Worm (Caenorhabditis elegans): Measurements from ENCODE around the gene pals-29.

The pals-29 gene

DNA sequence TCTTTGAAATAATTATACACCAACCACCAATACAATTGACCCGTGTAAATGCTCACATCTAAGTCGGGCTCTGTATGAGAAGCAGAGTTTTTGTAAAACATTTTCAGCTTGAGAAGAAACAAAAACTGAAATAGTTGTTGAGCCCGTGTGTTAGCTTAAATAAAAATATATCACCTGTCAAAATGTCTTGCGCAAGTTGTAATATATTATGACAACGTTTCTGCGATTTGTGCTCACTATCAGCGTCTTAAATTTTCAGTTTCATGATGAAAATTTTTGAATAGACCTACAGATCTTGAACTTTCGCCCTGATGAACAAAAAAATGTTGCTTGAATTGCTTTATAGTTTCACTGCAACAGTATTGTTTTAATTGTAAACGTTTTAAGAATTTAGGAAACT, 7.5 kb downstream of the pals-29 start, which contains the start of gene T27E7.4:
Gene T27E7.4 (minus strand): TSS at position 101 of the 400 bp plus-strand sequence.
- TF ChIP-seq unc-39 (tag; optimal IDR thresholded peaks at IDR 0.05) (no peak), zag-1 (tag; optimal IDR thresholded peaks at IDR 0.05) (no peak), lin-15B (tag; optimal IDR thresholded peaks at IDR 0.05) (no peak), tbx-2 (tag; optimal IDR thresholded peaks at IDR 0.05) (no peak), nhr-76 (tag; optimal IDR thresholded peaks at IDR 0.05) (no peak), fkh-10 (GFP tag; optimal IDR thresholded peaks at IDR 0.05) (no peak), pha-4 (tag; optimal IDR thresholded peaks at IDR 0.05) (no peak), egl-27 (tag; optimal IDR thresholded peaks at IDR 0.05) (no peak), pqm-1 (tag; optimal IDR thresholded peaks at IDR 0.05) (no peak), hmg-11 (tag; optimal IDR thresholded peaks at IDR 0.05) (no peak)

DNA sequence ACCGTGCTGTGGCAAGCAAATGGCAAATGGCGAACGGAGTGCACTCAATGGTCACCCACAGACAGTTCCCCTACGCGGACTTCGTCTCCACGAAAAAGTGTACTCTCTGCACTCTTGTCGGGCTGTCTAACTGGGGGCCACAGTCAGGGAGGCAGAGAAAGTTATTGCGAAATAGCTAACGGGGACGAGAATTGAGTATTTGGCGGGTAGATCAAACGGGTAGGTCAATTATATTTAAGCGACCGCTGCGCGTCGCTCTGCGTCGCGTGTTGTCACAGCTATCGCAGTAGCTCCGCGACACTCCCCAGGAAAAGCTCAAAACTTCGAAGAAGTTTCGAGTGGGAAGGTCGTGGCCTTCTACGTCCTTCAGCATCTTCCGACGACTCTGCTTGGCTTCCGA, 10.1 kb downstream of the pals-29 start:
- TF ChIP-seq nhr-43 (tag; optimal IDR thresholded peaks at IDR 0.05; ENCODE audit: poor library complexity, severe bottlenecking): no peak
- no peak for TF ChIP-seq mml-1 (tag; optimal IDR thresholded peaks at IDR 0.05)
- TF ChIP-seq pqm-1 (tag; optimal IDR thresholded peaks at IDR 0.05): no peak
- no peak for TF ChIP-seq fkh-2 (tag; optimal IDR thresholded peaks at IDR 0.05)
- TF ChIP-seq ceh-16 (tag; optimal IDR thresholded peaks at IDR 0.05): no peak
- TF ChIP-seq nhr-237 (tag; optimal IDR thresholded peaks at IDR 0.05): no peak
- no peak for TF ChIP-seq nhr-25 (tag; optimal IDR thresholded peaks at IDR 0.05)
- no peak for TF ChIP-seq nhr-77 (tag; optimal IDR thresholded peaks at IDR 0.05)
- no peak for TF ChIP-seq zag-1 (tag; optimal IDR thresholded peaks at IDR 0.05)
- TF ChIP-seq eor-1 (tag; optimal IDR thresholded peaks at IDR 0.05): no peak
- no peak for TF ChIP-seq elt-1 (tag; optimal IDR thresholded peaks at IDR 0.05)
- TF ChIP-seq daf-12 (tag; optimal IDR thresholded peaks at IDR 0.05): no peak
- TF ChIP-seq nhr-12 (tag; optimal IDR thresholded peaks at IDR 0.05): no peak
- no peak for TF ChIP-seq egl-5 (tag; optimal IDR thresholded peaks at IDR 0.05)
- TF ChIP-seq jun-1 (tag; optimal IDR thresholded peaks at IDR 0.05): no peak
- no peak for TF ChIP-seq egl-27 (tag; optimal IDR thresholded peaks at IDR 0.05)
- TF ChIP-seq nhr-23 (tag; optimal IDR thresholded peaks at IDR 0.05): no peak
- TF ChIP-seq unc-39 (tag; optimal IDR thresholded peaks at IDR 0.05): no peak
- TF ChIP-seq hmg-11 (tag; optimal IDR thresholded peaks at IDR 0.05): no peak

DNA sequence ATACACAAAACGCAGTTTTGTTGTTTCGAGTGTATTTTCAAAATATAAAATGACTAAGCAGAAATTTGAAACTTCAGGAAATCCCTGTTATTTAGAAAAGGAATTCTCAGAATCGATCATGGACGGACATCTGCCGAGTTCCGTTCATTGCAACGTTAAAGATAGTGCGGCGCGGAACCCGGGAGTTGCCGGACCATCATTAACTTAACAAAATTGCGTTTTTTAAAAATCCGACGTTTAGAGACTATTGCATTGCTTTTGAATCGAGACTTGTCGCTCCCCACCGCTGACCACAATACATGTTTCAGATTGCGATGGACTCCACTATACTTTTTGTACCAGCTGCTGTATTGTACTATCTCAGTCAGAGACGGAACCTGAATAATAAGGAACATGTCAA, 12.4 kb downstream of the pals-29 start:
- TF ChIP-seq nhr-25 (tag; optimal IDR thresholded peaks at IDR 0.05) (no peak), ceh-28 (tag; optimal IDR thresholded peaks at IDR 0.05) (no peak), ztf-4 (tag; optimal IDR thresholded peaks at IDR 0.05) (no peak), hmg-11 (tag; optimal IDR thresholded peaks at IDR 0.05) (no peak), nhr-67 (tag; optimal IDR thresholded peaks at IDR 0.05) (no peak), elt-1 (tag; optimal IDR thresholded peaks at IDR 0.05) (no peak), sea-2 (GFP tag; optimal IDR thresholded peaks at IDR 0.05) (no peak), ceh-82 (tag; optimal IDR thresholded peaks at IDR 0.05) (no peak), nhr-237 (tag; optimal IDR thresholded peaks at IDR 0.05) (no peak), nhr-23 (tag; optimal IDR thresholded peaks at IDR 0.05) (no peak), jun-1 (tag; optimal IDR thresholded peaks at IDR 0.05) (no peak), eor-1 (tag; optimal IDR thresholded peaks at IDR 0.05) (no peak), nhr-76 (tag; optimal IDR thresholded peaks at IDR 0.05) (no peak), R02D3.7 (tag; optimal IDR thresholded peaks at IDR 0.05) (no peak), elt-3 (tag; optimal IDR thresholded peaks at IDR 0.05) (no peak), snpc-4 (tag; optimal IDR thresholded peaks at IDR 0.05) (no peak), egl-27 (tag; optimal IDR thresholded peaks at IDR 0.05) (no peak), fkh-2 (tag; optimal IDR thresholded peaks at IDR 0.05) (no peak)

DNA sequence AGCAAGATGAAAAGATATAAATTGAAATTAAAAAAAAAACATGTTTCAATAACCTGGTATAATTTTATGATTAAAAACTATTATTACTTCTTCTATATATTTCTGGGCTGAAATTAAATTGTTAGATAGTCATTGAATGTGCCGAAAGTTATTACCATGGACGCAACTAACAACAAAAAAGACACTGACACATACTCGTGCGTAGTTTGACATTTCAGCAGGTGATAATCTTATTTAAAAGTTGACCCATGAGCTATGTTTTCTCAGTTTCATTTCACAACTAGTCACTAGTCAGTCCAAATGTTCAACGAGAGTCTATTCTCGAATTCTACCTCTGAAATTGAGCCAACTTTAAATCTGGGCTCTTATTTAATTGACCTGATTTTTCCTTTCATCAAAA, 13.7 kb downstream of the pals-29 start, which contains the start of gene T27E7.3:
Gene T27E7.3 (plus strand): TSS at position 301 of the 400 bp plus-strand sequence.
- TF ChIP-seq nhr-28 (tag; optimal IDR thresholded peaks at IDR 0.05) (no peak), ztf-4 (tag; optimal IDR thresholded peaks at IDR 0.05) (no peak)

DNA sequence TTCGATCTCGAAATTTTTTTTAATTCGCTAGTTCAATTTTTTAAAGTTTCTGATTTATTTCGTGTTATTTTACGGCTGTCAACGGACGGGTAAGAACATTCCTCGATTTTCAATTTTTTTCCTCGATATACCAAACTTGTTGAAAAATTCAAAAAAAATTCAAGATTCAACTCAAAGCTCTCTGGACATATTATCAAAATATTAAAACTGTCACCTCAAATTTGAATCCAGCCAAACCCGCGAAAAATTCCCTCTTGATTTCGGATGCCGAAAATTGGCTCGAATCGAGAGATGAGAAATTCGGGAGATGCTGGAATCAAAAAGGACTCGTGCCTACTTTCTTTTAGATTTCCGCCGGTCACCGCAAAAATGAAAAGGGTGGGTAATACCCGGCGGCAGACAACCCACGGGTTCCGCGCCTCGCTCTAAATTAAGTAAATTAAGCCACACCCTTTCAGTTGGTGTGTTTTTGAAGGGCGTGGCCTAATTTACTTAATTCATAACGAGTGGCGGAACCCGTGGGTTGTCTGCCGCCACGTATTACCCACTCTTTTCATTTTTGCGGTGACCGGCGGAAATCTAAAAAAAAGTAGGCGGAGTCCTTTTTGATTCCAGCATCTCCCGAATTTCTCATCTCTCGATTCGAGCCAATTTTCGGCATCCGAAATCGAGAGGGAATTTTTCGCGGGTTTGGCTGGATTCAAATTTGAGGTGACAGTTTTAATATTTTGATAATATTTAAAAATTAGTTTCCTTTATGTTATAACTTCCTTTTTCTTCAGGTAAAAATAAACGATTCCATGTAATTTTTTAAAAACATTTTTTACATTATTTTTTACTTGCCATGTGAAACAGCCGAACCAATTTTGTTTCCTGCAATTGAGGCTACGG, 16.9 kb downstream of the pals-29 start:
- TF ChIP-seq snpc-4 (tag; optimal IDR thresholded peaks at IDR 0.05): peak; percentile 53

Data from whole organism, L3 larva.